Fruit fly (Drosophila melanogaster): ENCODE measurements around the gene CG34367.
A peak's percentile ranks its signal among the peaks of the same experiment; 100 is the strongest.

The CG34367 gene

DNA sequence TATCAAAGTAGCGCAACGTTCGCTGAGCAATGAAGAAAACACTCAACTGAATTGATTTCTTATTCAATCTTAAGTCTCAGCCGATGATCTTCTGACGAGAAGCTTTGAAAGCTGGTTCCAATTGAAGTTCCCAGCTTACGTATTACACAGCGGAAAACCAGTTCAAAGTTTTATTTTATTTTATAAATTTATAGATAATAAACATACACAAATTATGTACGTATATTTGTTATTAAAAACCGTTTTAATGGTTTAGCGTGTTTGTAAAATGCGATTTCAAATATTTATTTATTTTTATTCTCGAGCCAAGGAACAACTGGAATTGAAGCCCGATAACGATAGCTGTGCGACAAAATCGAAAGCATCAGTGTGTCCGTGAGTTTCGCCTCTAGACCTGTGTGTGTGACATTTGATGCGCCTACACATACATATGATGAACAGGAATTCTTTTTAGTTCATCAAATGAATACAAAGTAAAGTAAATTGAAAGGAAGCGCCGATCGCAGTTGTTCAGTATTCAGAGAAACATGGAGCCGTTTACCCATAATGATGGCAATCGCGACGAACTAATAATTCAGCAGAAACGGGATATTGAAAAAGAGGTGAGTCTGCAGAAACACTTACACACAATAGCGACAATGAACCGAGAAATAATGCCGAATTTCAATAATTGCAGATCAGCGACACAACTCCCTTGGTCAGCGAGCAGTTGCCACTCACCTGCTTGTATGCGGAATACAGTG, 47.0 kb downstream of the CG34367 start, which contains the start of the genes CG5390 and CG4968 (continued):
- TF ChIP-seq row (GFP tag; IDR thresholded peaks at IDR 0.05) (peak; percentile 82), repo (GFP tag; optimal IDR thresholded peaks at IDR 0.05) (no peak), CoRest (tag; optimal IDR thresholded peaks at IDR 0.05) (peak; percentile 79), Poxn (GFP tag; IDR thresholded peaks at IDR 0.05) (no peak), CG10565 (GFP tag; optimal IDR thresholded peaks at IDR 0.05) (no peak), Meics (GFP tag; optimal IDR thresholded peaks at IDR 0.05) (peak; percentile 78), gt (GFP tag; IDR thresholded peaks at IDR 0.05) (no peak), sna (GFP tag; IDR thresholded peaks at IDR 0.05; ENCODE audit: partially characterized antibody) (no peak), Chrac-16 (GFP tag; optimal IDR thresholded peaks at IDR 0.05) (peak; percentile 8), zen (tag; optimal IDR thresholded peaks at IDR 0.05) (peak; percentile 33), CG18619 (GFP tag; optimal IDR thresholded peaks at IDR 0.05) (peak; percentile 38), CG1529 (GFP tag; optimal IDR thresholded peaks at IDR 0.05) (peak; percentile 41), gce (GFP tag; IDR thresholded peaks at IDR 0.05) (peak; percentile 53; the same call in 1 of the 3 replicates), Hr51 (GFP tag; optimal IDR thresholded peaks at IDR 0.05) (peak; percentile 30 to 83), Sry-δ (GFP tag; optimal IDR thresholded peaks at IDR 0.05) (peak; percentile 76), Dp (GFP tag; optimal IDR thresholded peaks at IDR 0.05) (peak; percentile 58), peb (GFP tag; IDR thresholded peaks at IDR 0.05) (no peak), CG9609 (GFP tag; optimal IDR thresholded peaks at IDR 0.05) (no peak), knrl (GFP tag; IDR thresholded peaks at IDR 0.05; ENCODE audit: partially characterized antibody) (peak; percentile 35; the same call in 2 of the 3 replicates), CG42726 (GFP tag; IDR thresholded peaks at IDR 0.05; ENCODE audit: partially characterized antibody) (no peak), corto (GFP tag; optimal IDR thresholded peaks at IDR 0.05) (peak; percentile 79), z (GFP tag; IDR thresholded peaks at IDR 0.05) (peak; percentile 63; the same call in 1 of the 3 replicates), dm (GFP tag; optimal IDR thresholded peaks at IDR 0.05) (no peak), Lpt (GFP tag; optimal IDR thresholded peaks at IDR 0.05) (no peak), disco-r (GFP tag; optimal IDR thresholded peaks at IDR 0.05) (peak; percentile 10), Oli (tag; optimal IDR thresholded peaks at IDR 0.05) (peak; percentile 53), nom (GFP tag; optimal IDR thresholded peaks at IDR 0.05) (peak; percentile 54), CG12744 (GFP tag; optimal IDR thresholded peaks at IDR 0.05) (no peak), CG18476 (GFP tag; optimal IDR thresholded peaks at IDR 0.05) (peak; percentile 50), grau (tag; optimal IDR thresholded peaks at IDR 0.05) (peak; percentile 78), klu (GFP tag; IDR thresholded peaks at IDR 0.05) (no peak), Taf1 (GFP tag; IDR thresholded peaks at IDR 0.05) (0 out of 2 replicates have a peak, but pooled peaks have one; percentile 14), ro (GFP tag; IDR thresholded peaks at IDR 0.05) (no peak), sr (GFP tag; IDR thresholded peaks at IDR 0.05) (no peak), GATAe (GFP tag; conservative IDR thresholded peaks at IDR 0.05) (no peak), CG10274 (GFP tag; optimal IDR thresholded peaks at IDR 0.05) (peak; percentile 10), CG3163 (GFP tag; optimal IDR thresholded peaks at IDR 0.05) (no peak), CG16813 (GFP tag; IDR thresholded peaks at IDR 0.05; ENCODE audit: partially characterized antibody) (peak; percentile 32; the same call in 1 of the 3 replicates), Atf-2 (GFP tag; optimal IDR thresholded peaks at IDR 0.05) (no peak), pfk (GFP tag; optimal IDR thresholded peaks at IDR 0.05) (peak; percentile 94), CG13287 (GFP tag; IDR thresholded peaks at IDR 0.05; ENCODE audit: partially characterized antibody) (peak; percentile 73), ftz-f1 (GFP tag; optimal IDR thresholded peaks at IDR 0.05) (peak; percentile 6), CG9817 (tag; optimal IDR thresholded peaks at IDR 0.05) (no peak), CG6254 (GFP tag; optimal IDR thresholded peaks at IDR 0.05) (peak; percentile 59), ato (GFP tag; IDR thresholded peaks at IDR 0.05; ENCODE audit: partially characterized antibody) (peak; percentile 27; the same call in 1 of the 2 replicates), Eip74EF (GFP tag; optimal IDR thresholded peaks at IDR 0.05) (peak in 1 of 2 experiments; percentile 46), maf-S (GFP tag; optimal IDR thresholded peaks at IDR 0.05) (no peak), zfh2 (GFP tag; optimal IDR thresholded peaks at IDR 0.05) (peak; percentile 5)

All from whole organism, embryonic.